Fruit fly (Drosophila melanogaster): ENCODE data around the gene Ccp84Ab.

The Ccp84Ab gene

dm6 chr3R:6667245-6667644, 35.4 kb downstream of the Ccp84Ab start (continued):
- TF ChIP-seq C15 (GFP tag; IDR thresholded peaks at IDR 0.05): no peak
- TF ChIP-seq Neu2 (GFP tag; optimal IDR thresholded peaks at IDR 0.05; ENCODE audit: borderline replicate concordance): peak; percentile 90
- TF ChIP-seq vvl (GFP tag; IDR thresholded peaks at IDR 0.05): no peak
- TF ChIP-seq tio (GFP tag; optimal IDR thresholded peaks at IDR 0.05): no peak
- TF ChIP-seq CG8765 (GFP tag; IDR thresholded peaks at IDR 0.05): no peak
- TF ChIP-seq CG8388 (GFP tag; optimal IDR thresholded peaks at IDR 0.05): peak; percentile 7
- peak in 1 of 3 experiments; percentile 59 for TF ChIP-seq lola (GFP tag; optimal IDR thresholded peaks at IDR 0.05)
- TF ChIP-seq CG10209 (GFP tag; optimal IDR thresholded peaks at IDR 0.05): peak; percentile 71
- TF ChIP-seq CG11085 (GFP tag; IDR thresholded peaks at IDR 0.05): no peak
- TF ChIP-seq CG16863 (GFP tag; optimal IDR thresholded peaks at IDR 0.05): peak; percentile 3
- TF ChIP-seq Dfd (GFP tag; optimal IDR thresholded peaks at IDR 0.05): no peak
- peak; percentile 34 for TF ChIP-seq gcm (GFP tag; optimal IDR thresholded peaks at IDR 0.05)
- peak; percentile 20 for TF ChIP-seq Sox100B (GFP tag; optimal IDR thresholded peaks at IDR 0.05)
- TF ChIP-seq HmgZ (tag; optimal IDR thresholded peaks at IDR 0.05): no peak
- no peak for TF ChIP-seq CkIIα-i1 (GFP tag; IDR thresholded peaks at IDR 0.05)
- no peak for TF ChIP-seq hkb (optimal IDR thresholded peaks at IDR 0.05)
- no peak for TF ChIP-seq hkb (GFP tag; IDR thresholded peaks at IDR 0.05)
- TF ChIP-seq CG14710 (tag; optimal IDR thresholded peaks at IDR 0.05): peak; percentile 68
- no peak for TF ChIP-seq Hsf (GFP tag; optimal IDR thresholded peaks at IDR 0.05)
- no peak for TF ChIP-seq CG16815 (GFP tag; optimal IDR thresholded peaks at IDR 0.05)
- TF ChIP-seq CG2129 (GFP tag; IDR thresholded peaks at IDR 0.05; ENCODE audit: partially characterized antibody): no peak
- TF ChIP-seq cas (GFP tag; IDR thresholded peaks at IDR 0.05): no peak
- TF ChIP-seq ems (GFP tag; optimal IDR thresholded peaks at IDR 0.05): no peak
- no peak for TF ChIP-seq CG17802 (tag; optimal IDR thresholded peaks at IDR 0.05)
- TF ChIP-seq peb (GFP tag; IDR thresholded peaks at IDR 0.05): no peak
- no peak for TF ChIP-seq Ssrp (tag; optimal IDR thresholded peaks at IDR 0.05)
- TF ChIP-seq sima (GFP tag; optimal IDR thresholded peaks at IDR 0.05): no peak
- TF ChIP-seq Jarid2 (GFP tag; optimal IDR thresholded peaks at IDR 0.05): no peak
- TF ChIP-seq fd96Cb (tag; optimal IDR thresholded peaks at IDR 0.05): no peak
- no peak for TF ChIP-seq Dp (GFP tag; optimal IDR thresholded peaks at IDR 0.05)

dm6 chr3R:6665117-6665654, 37.5 kb downstream of the Ccp84Ab start:
- TF ChIP-seq CG7987 (GFP tag; optimal IDR thresholded peaks at IDR 0.05): peak; percentile 17
- no peak for TF ChIP-seq ken (GFP tag; IDR thresholded peaks at IDR 0.05)
- no peak for TF ChIP-seq fru (optimal IDR thresholded peaks at IDR 0.05)
- peak; percentile 37 for TF ChIP-seq CG12769 (tag; optimal IDR thresholded peaks at IDR 0.05)
- no peak for TF ChIP-seq CG6254 (GFP tag; optimal IDR thresholded peaks at IDR 0.05)
- TF ChIP-seq Hmr (GFP tag; optimal IDR thresholded peaks at IDR 0.05): no peak
- peak; percentile 31 for TF ChIP-seq CG1233 (GFP tag; optimal IDR thresholded peaks at IDR 0.05)
- TF ChIP-seq corto (GFP tag; optimal IDR thresholded peaks at IDR 0.05): no peak
- TF ChIP-seq CG5953 (GFP tag; IDR thresholded peaks at IDR 0.05): 0 out of 2 replicates have a peak, but pooled peaks have one; percentile 34
- TF ChIP-seq Aef1 (GFP tag; IDR thresholded peaks at IDR 0.05): no peak
- TF ChIP-seq CG17568 (GFP tag; optimal IDR thresholded peaks at IDR 0.05): no peak
- 0 out of 3 replicates have a peak, but pooled peaks have one; percentile 21 for TF ChIP-seq H15 (GFP tag; IDR thresholded peaks at IDR 0.05)
- peak; percentile 22 for TF ChIP-seq Asciz (GFP tag; optimal IDR thresholded peaks at IDR 0.05)
- no peak for TF ChIP-seq CG1832 (GFP tag; optimal IDR thresholded peaks at IDR 0.05)
- no peak for TF ChIP-seq Poxn (GFP tag; IDR thresholded peaks at IDR 0.05)
- TF ChIP-seq dmrt11E (tag; optimal IDR thresholded peaks at IDR 0.05): peak; percentile 46
- peak; percentile 37 for TF ChIP-seq Blimp-1 (GFP tag; optimal IDR thresholded peaks at IDR 0.05)
- no peak for TF ChIP-seq Meics (GFP tag; optimal IDR thresholded peaks at IDR 0.05)
- peak; percentile 17 for TF ChIP-seq Med (GFP tag)
- peak in 1 of 2 experiments; percentile 8 for TF ChIP-seq crp (GFP tag; optimal IDR thresholded peaks at IDR 0.05)
- TF ChIP-seq CG33557 (GFP tag; optimal IDR thresholded peaks at IDR 0.05): peak; percentile 79
- no peak for TF ChIP-seq Ptx1 (GFP tag; IDR thresholded peaks at IDR 0.05)

Measured in whole organism, embryonic.